Fruit fly (Drosophila melanogaster): ENCODE data around the gene Atg4b.

- TF ChIP-seq CTCF (optimal IDR thresholded peaks at IDR 0.05): no peak
- no peak for TF ChIP-seq CG8478 (optimal IDR thresholded peaks at IDR 0.05)
Measured at dm6 chr3R:15382851-15383250, 26.1 kb upstream of the Atg4b start, which contains the start of gene h-cup.
